Worm (Caenorhabditis elegans) whole organism, L4 larva: Measurements from ENCODE around the gene F21D9.1.

ENCODE experiments used
- hlh-30 ChIP-seq: sonication (generic microtip); optimal IDR thresholded peaks from 2 replicates; lab custom pipeline; 2017; ENCODE audit warnings: antibody characterized with exemption, mild to moderate bottlenecking, missing genetic modification characterization, missing compliant biosample characterization; ENCODE audit not compliant: insufficient read depth
- lin-39 ChIP-seq: fragments of 150-350 bp; optimal IDR thresholded peaks from 2 replicates; lab custom pipeline; 2014; ENCODE audit warnings: missing biosample characterization, missing genetic modification reagents, missing genetic modification characterization
- snpc-1.2 ChIP-seq: fragments of 200-800 bp; sonication (Bioruptor generic); IDR thresholded peaks from 2 replicates; pipeline ENCODE4 v1.3.6; 2022; ENCODE audit warnings: missing genetic modification reagents, missing genetic modification characterization, missing compliant biosample characterization
- snpc-4 ChIP-seq: fragments of 150-350 bp; optimal IDR thresholded peaks from 2 replicates; lab custom pipeline; 2014; ENCODE audit warnings: missing biosample characterization, missing genetic modification characterization
- unc-62 ChIP-seq, 3 experiments: fragments of 150-350 bp in 1 of 3; sonication (generic microtip); optimal IDR thresholded peaks in 2 of 3; peaks in 1 of 3; 1 replicate in 1 of 3; 2 replicates in 2 of 3; lab custom pipeline; 2014 to 2017; ENCODE audit warnings: missing biosample characterization in 3 of 3, missing genetic modification characterization in 3 of 3, missing genetic modification reagents in 3 of 3, missing genotype in 1 of 3

DNA sequence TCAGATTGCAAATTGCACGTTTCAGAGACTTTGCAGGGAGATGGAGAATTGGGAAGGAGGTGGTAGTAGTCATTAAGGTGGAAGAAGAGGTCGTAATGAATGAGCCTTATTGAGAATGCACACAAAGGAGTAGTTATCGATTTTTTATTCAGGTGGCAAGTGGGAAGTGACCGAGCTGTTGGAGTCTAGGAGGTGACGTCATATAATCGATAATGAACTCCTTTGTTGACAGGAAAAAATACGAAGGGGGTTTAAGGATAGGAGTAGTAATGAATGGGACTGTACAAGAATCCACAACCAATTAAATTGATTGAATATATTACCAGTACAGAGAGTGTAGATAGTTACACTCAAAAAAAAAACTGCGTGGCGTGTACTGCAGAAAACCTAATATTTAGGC, 37.7 kb downstream of the F21D9.1 start, which contains the start of gene fbxb-62:
- TF ChIP-seq hlh-30 (tag; lab: Kevin White, UChicago) (no peak), unc-62 (GFP tag; optimal IDR thresholded peaks at IDR 0.05 in 1 of 2; lab: Kevin White, UChicago) (no peak), unc-62 (tag; optimal IDR thresholded peaks at IDR 0.05; lab: Kevin White, UChicago) (no peak), snpc-1.2 (GFP tag; lab: Robert Waterston, UW) (no peak), lin-39 (tag; lab: Kevin White, UChicago) (no peak), snpc-4 (no peak)
